Worm (Caenorhabditis elegans): Measurements from ENCODE around the gene abu-15.

The abu-15 gene

DNA sequence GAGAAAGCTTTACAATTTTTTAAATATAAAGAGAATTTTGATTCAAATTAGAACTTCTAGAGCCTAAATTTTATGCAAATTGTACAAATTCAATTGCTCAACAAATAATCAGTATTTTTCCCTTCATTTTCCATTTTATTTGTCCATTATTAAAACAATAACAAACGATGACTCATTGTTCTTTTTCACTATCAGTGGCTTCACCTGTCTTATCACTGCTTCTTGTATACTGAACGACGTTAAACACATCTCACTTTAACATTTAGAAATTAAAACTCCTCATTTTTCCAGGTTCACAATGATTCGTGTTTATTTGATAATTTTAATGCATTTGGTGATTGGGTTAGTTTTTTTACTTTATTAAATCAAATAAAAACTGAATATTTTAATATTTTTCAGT, 38.7 kb upstream of the abu-15 start, which contains the start of gene sid-1:
Gene sid-1 (plus strand): TSS at position 292 of the 400 bp plus-strand sequence.
- no peak for TF ChIP-seq D2030.7 (GFP tag; IDR thresholded peaks at IDR 0.05)
- no peak for TF ChIP-seq nfyb-1 (GFP tag; IDR thresholded peaks at IDR 0.05)
- TF ChIP-seq nhr-80 (tag; optimal IDR thresholded peaks at IDR 0.05): peak; percentile 24
- TF ChIP-seq let-607 (tag; optimal IDR thresholded peaks at IDR 0.05): no peak
- TF ChIP-seq F52B5.7 (tag; optimal IDR thresholded peaks at IDR 0.05): no peak
- no peak for TF ChIP-seq hmg-20 (GFP tag; IDR thresholded peaks at IDR 0.05)
- no peak for TF ChIP-seq aptf-2 (GFP tag; conservative IDR thresholded peaks at IDR 0.05)

DNA sequence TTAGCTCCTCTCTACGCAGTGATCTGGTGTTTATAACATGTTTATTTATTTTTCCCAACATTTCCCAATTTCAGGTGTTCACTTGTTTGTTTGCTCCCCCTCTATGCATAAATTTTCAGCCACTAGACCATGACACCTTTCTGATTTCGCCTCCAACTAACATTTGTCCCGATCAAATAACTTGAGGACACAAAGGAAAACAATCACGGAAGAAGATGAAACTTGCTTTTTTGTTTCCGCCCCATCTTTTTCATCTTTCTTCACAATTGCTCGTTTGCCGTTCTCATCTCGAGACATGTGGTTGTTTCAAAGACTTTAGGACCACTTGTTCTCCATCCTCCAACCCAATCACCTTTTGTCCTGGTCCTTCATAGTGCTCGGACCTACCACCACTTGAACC, 31.6 kb upstream of the abu-15 start, which contains the start of gene F14F9.5:
Gene F14F9.5 (plus strand): TSS at position 301 of the 400 bp plus-strand sequence.
- TF ChIP-seq mel-28 (tag; optimal IDR thresholded peaks at IDR 0.05; ENCODE audit: borderline replicate concordance) (no peak), T26A5.8 (tag; optimal IDR thresholded peaks at IDR 0.05) (no peak), mes-4 (tag; optimal IDR thresholded peaks at IDR 0.05) (no peak), akir-1 (GFP tag; optimal IDR thresholded peaks at IDR 0.05) (no peak), ceh-100 (GFP tag; IDR thresholded peaks at IDR 0.05) (no peak), nhr-80 (tag; optimal IDR thresholded peaks at IDR 0.05) (no peak), attf-5 (GFP tag; optimal IDR thresholded peaks at IDR 0.05) (no peak), unc-130 (GFP tag; optimal IDR thresholded peaks at IDR 0.05) (no peak), ztf-26 (tag; optimal IDR thresholded peaks at IDR 0.05) (no peak), fkh-3 (tag; optimal IDR thresholded peaks at IDR 0.05) (no peak), unc-62 (GFP tag; optimal IDR thresholded peaks at IDR 0.05) (no peak), snpc-3.4 (tag; optimal IDR thresholded peaks at IDR 0.05) (no peak), mcd-1 (GFP tag; IDR thresholded peaks at IDR 0.05) (no peak), ceh-58 (GFP tag; IDR thresholded peaks at IDR 0.05) (no peak), ceh-91 (GFP tag; IDR thresholded peaks at IDR 0.05) (no peak), lin-40 (tag; optimal IDR thresholded peaks at IDR 0.05) (no peak), K12H6.12 (tag; optimal IDR thresholded peaks at IDR 0.05) (no peak), repo-1 (tag; optimal IDR thresholded peaks at IDR 0.05) (no peak), F49E8.2 (tag; optimal IDR thresholded peaks at IDR 0.05; ENCODE audit: insufficient read depth) (no peak), F52B5.7 (tag; optimal IDR thresholded peaks at IDR 0.05) (no peak)

DNA sequence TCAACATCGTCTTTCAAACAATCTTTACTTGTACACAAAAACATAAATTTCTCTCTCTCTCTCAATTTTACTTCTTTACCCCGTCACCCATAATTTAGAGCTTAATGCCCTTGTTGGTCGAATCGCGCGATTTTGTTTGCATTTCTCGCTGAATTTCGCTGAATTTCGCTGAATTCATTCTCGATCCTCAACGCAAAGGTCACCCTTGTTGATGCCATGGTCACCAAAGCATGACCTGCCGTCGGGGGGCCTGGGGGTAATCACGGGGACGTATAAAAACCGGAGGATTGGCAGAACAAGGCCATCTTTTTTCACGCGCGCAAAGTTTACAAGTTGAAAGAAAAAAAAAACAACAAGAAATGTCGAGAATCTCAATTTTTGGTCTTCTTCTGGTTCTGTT, 28.4 kb upstream of the abu-15 start, which contains the start of gene F14F9.8:
Gene F14F9.8 (plus strand): TSS at position 301 of the 400 bp plus-strand sequence.
- no peak for TF ChIP-seq sptf-2 (GFP tag; optimal IDR thresholded peaks at IDR 0.05)
- TF ChIP-seq mes-4 (tag; optimal IDR thresholded peaks at IDR 0.05): no peak
- no peak for TF ChIP-seq akir-1 (GFP tag; optimal IDR thresholded peaks at IDR 0.05)
- TF ChIP-seq nhr-90 (tag; optimal IDR thresholded peaks at IDR 0.05): no peak
- TF ChIP-seq egrh-3 (GFP tag; IDR thresholded peaks at IDR 0.05): no peak
- no peak for TF ChIP-seq athp-1 (tag; optimal IDR thresholded peaks at IDR 0.05)
- TF ChIP-seq sea-2 (GFP tag; IDR thresholded peaks at IDR 0.05): no peak
- no peak for TF ChIP-seq madf-10 (tag; optimal IDR thresholded peaks at IDR 0.05)
- TF ChIP-seq repo-1 (tag; optimal IDR thresholded peaks at IDR 0.05): no peak
- no peak for TF ChIP-seq gei-17 (GFP tag; optimal IDR thresholded peaks at IDR 0.05)
- TF ChIP-seq die-1 (tag; optimal IDR thresholded peaks at IDR 0.05): no peak
- no peak for TF ChIP-seq madf-3 (GFP tag; IDR thresholded peaks at IDR 0.05)
- no peak for TF ChIP-seq ztf-18 (tag; optimal IDR thresholded peaks at IDR 0.05)
- no peak for TF ChIP-seq nhr-179 (tag; optimal IDR thresholded peaks at IDR 0.05)
- TF ChIP-seq F37B4.10 (GFP tag; IDR thresholded peaks at IDR 0.05): no peak
- TF ChIP-seq attf-6 (GFP tag; IDR thresholded peaks at IDR 0.05): no peak
